Worm (Caenorhabditis elegans): Measurements from ENCODE around the gene K05G3.2.
"Not testable (repeated sequence)": the region's sequence is repeated elsewhere in the genome, so short reads cannot be mapped to it uniquely, and the experiment has no call there.

Gene K05G3.2

ce11 chrX:16487068-16487658 lies 7.6 kb upstream of the K05G3.2 start, which contains the start of gene cah-3:
Gene cah-3 (plus strand): TSS chrX:16487481.
- TF ChIP-seq ceh-13 (GFP tag; optimal IDR thresholded peaks at IDR 0.05), result no peak
- no peak for TF ChIP-seq tra-4 (tag; optimal IDR thresholded peaks at IDR 0.05)
- TF ChIP-seq ceh-36 (tag; optimal IDR thresholded peaks at IDR 0.05), result no peak
- TF ChIP-seq F13C5.2 (tag; optimal IDR thresholded peaks at IDR 0.05), result no peak
- no peak for TF ChIP-seq pes-1 (GFP tag; IDR thresholded peaks at IDR 0.05)
- no peak for TF ChIP-seq flt-1 (GFP tag; IDR thresholded peaks at IDR 0.05)
- no peak for TF ChIP-seq sea-1 (GFP tag; conservative IDR thresholded peaks at IDR 0.05)

ce11 chrX:16490753-16491152 lies 4.0 kb upstream of the K05G3.2 start:
- TF ChIP-seq B0310.2 (tag; optimal IDR thresholded peaks at IDR 0.05), result no peak
- no peak for TF ChIP-seq ceh-13 (GFP tag; optimal IDR thresholded peaks at IDR 0.05)
- TF ChIP-seq flt-1 (GFP tag; IDR thresholded peaks at IDR 0.05), result no peak
- TF ChIP-seq scrt-1 (GFP tag; IDR thresholded peaks at IDR 0.05), result no peak

ce11 chrX:16501032-16501431 lies 6.3 kb downstream of the K05G3.2 start, which contains the start of gene K05G3.1:
Gene K05G3.1 (plus strand): TSS chrX:16501332.
- TF ChIP-seq ets-7 (tag; optimal IDR thresholded peaks at IDR 0.05) (no peak), tbx-11 (GFP tag; IDR thresholded peaks at IDR 0.05) (no peak), ceh-36 (tag; optimal IDR thresholded peaks at IDR 0.05) (no peak), hmbx-1 (tag; optimal IDR thresholded peaks at IDR 0.05) (no peak), F13C5.2 (tag; optimal IDR thresholded peaks at IDR 0.05) (no peak), sea-1 (GFP tag; conservative IDR thresholded peaks at IDR 0.05) (no peak), aly-1 (tag; optimal IDR thresholded peaks at IDR 0.05) (no peak), flt-1 (GFP tag; IDR thresholded peaks at IDR 0.05) (no peak)

ce11 chrX:16502997-16503396 lies 8.3 kb downstream of the K05G3.2 start:
- TF ChIP-seq F13C5.2 (tag; optimal IDR thresholded peaks at IDR 0.05) (no peak), pes-1 (GFP tag; IDR thresholded peaks at IDR 0.05) (peak; percentile 60; the same call in 1 of the 2 replicates), hnd-1 (tag; optimal IDR thresholded peaks at IDR 0.05) (no peak), scrt-1 (GFP tag; IDR thresholded peaks at IDR 0.05) (0 out of 2 replicates have a peak, but pooled peaks have one; percentile 45), sea-1 (GFP tag; conservative IDR thresholded peaks at IDR 0.05) (0 out of 2 replicates have a peak, but pooled peaks have one; percentile 59)

- TF ChIP-seq sea-1 (GFP tag; conservative IDR thresholded peaks at IDR 0.05), result no peak
- TF ChIP-seq flt-1 (GFP tag; IDR thresholded peaks at IDR 0.05), result no peak
- no peak for TF ChIP-seq tbx-11 (GFP tag; IDR thresholded peaks at IDR 0.05)
- no peak for TF ChIP-seq tra-4 (tag; optimal IDR thresholded peaks at IDR 0.05)
- no peak for TF ChIP-seq aly-1 (tag; optimal IDR thresholded peaks at IDR 0.05)
- TF ChIP-seq B0310.2 (tag; optimal IDR thresholded peaks at IDR 0.05), result no peak
- TF ChIP-seq hmbx-1 (tag; optimal IDR thresholded peaks at IDR 0.05), result no peak
- no peak for TF ChIP-seq pes-1 (GFP tag; IDR thresholded peaks at IDR 0.05)
- TF ChIP-seq hnd-1 (tag; optimal IDR thresholded peaks at IDR 0.05), result no peak
- TF ChIP-seq ama-1 (optimal IDR thresholded peaks at IDR 0.05), result no peak
- no peak for TF ChIP-seq hmg-4 (GFP tag; optimal IDR thresholded peaks at IDR 0.05)
- no peak for TF ChIP-seq F13C5.2 (tag; optimal IDR thresholded peaks at IDR 0.05)
- no peak for TF ChIP-seq scrt-1 (GFP tag; IDR thresholded peaks at IDR 0.05)
- no peak for TF ChIP-seq ceh-13 (GFP tag; optimal IDR thresholded peaks at IDR 0.05)
These were observed 10.6 kb downstream of the K05G3.2 start, which contains the start of gene T25D1.3 for ce11 chrX:16505348-16505747. Gene T25D1.3 (plus strand): TSS chrX:16505648.

ce11 chrX:16515265-16515664 lies 20.5 kb downstream of the K05G3.2 start, which contains the start of gene T25D1.2:
Gene T25D1.2 (plus strand): TSS chrX:16515565.
- TF ChIP-seq sea-1 (GFP tag; conservative IDR thresholded peaks at IDR 0.05); pes-1 (GFP tag; IDR thresholded peaks at IDR 0.05); ama-1 (optimal IDR thresholded peaks at IDR 0.05): not testable (repeated sequence)

- TF ChIP-seq tbx-11 (GFP tag; IDR thresholded peaks at IDR 0.05) (no peak), ets-7 (tag; optimal IDR thresholded peaks at IDR 0.05) (no peak), tbx-37 (GFP tag; conservative IDR thresholded peaks at IDR 0.05) (no peak), ceh-13 (GFP tag; optimal IDR thresholded peaks at IDR 0.05) (no peak), ceh-36 (tag; optimal IDR thresholded peaks at IDR 0.05) (no peak), tra-4 (tag; optimal IDR thresholded peaks at IDR 0.05) (no peak), flt-1 (GFP tag; IDR thresholded peaks at IDR 0.05) (no peak), F13C5.2 (tag; optimal IDR thresholded peaks at IDR 0.05) (no peak), hnd-1 (tag; optimal IDR thresholded peaks at IDR 0.05) (no peak), ama-1 (optimal IDR thresholded peaks at IDR 0.05) (no peak), aly-1 (tag; optimal IDR thresholded peaks at IDR 0.05) (no peak), scrt-1 (GFP tag; IDR thresholded peaks at IDR 0.05) (no peak), hmbx-1 (tag; optimal IDR thresholded peaks at IDR 0.05) (no peak), sea-1 (GFP tag; conservative IDR thresholded peaks at IDR 0.05) (no peak)
These were observed 24.0 kb downstream of the K05G3.2 start for ce11 chrX:16518771-16519170.

- no peak for TF ChIP-seq pes-1 (GFP tag; IDR thresholded peaks at IDR 0.05)
- TF ChIP-seq ama-1 (optimal IDR thresholded peaks at IDR 0.05), result no peak
- TF ChIP-seq hnd-1 (tag; optimal IDR thresholded peaks at IDR 0.05), result no peak
- no peak for TF ChIP-seq tbx-37 (GFP tag; conservative IDR thresholded peaks at IDR 0.05)
These were observed 24.8 kb downstream of the K05G3.2 start, which contains the start of gene T25D1.1 for ce11 chrX:16519517-16519916. Gene T25D1.1 (plus strand): TSS chrX:16519817.

- TF ChIP-seq B0310.2 (tag; optimal IDR thresholded peaks at IDR 0.05), result no peak
- no peak for TF ChIP-seq flt-1 (GFP tag; IDR thresholded peaks at IDR 0.05)
- TF ChIP-seq F13C5.2 (tag; optimal IDR thresholded peaks at IDR 0.05), result no peak
- no peak for TF ChIP-seq scrt-1 (GFP tag; IDR thresholded peaks at IDR 0.05)
- TF ChIP-seq pes-1 (GFP tag; IDR thresholded peaks at IDR 0.05), result no peak
These were observed 27.0 kb downstream of the K05G3.2 start for ce11 chrX:16521722-16522121.

Data from whole organism, early embryonic.